Worm (Caenorhabditis elegans) whole organism, L4 larva: ENCODE results near the gene T06E4.21.
A peak's percentile ranks its signal among the peaks of the same experiment; 100 is the strongest.

Experiments
- F10B5.3 ChIP-seq: sonication (generic microtip); optimal IDR thresholded peaks from 2 replicates; lab custom pipeline; 2016; ENCODE audit warnings: mild to moderate bottlenecking, missing genetic modification characterization, missing compliant biosample characterization
- F49E8.2 ChIP-seq: sonication (generic microtip); optimal IDR thresholded peaks from 2 replicates; lab custom pipeline; 2016; ENCODE audit warnings: missing compliant biosample characterization, mild to moderate bottlenecking, missing genetic modification characterization, borderline replicate concordance
- R02D3.7 ChIP-seq: fragments of 150-350 bp; sonication (generic microtip); optimal IDR thresholded peaks from 3 replicates; lab custom pipeline; 2014; ENCODE audit warnings: missing biosample characterization, missing genetic modification characterization
- T20F7.1 ChIP-seq: fragments of 200-800 bp; sonication (Bioruptor generic); optimal IDR thresholded peaks from 2 replicates; lab custom pipeline; 2018; ENCODE audit warnings: mild to moderate bottlenecking, missing genetic modification characterization, missing compliant biosample characterization
- Y105C5A.15 ChIP-seq: fragments of 200-800 bp; sonication (Bioruptor generic); IDR thresholded peaks from 2 replicates; pipeline ENCODE4 v1.3.6; 2022; ENCODE audit warnings: missing genetic modification characterization, missing compliant biosample characterization
- Y5F2A.4 ChIP-seq: fragments of 200-800 bp; sonication (Bioruptor generic); optimal IDR thresholded peaks from 2 replicates; lab custom pipeline; 2018; ENCODE audit warnings: mild to moderate bottlenecking, missing genetic modification characterization, missing compliant biosample characterization
- Y75B8A.6 ChIP-seq: fragments of 200-800 bp; sonication (Bioruptor generic); IDR thresholded peaks from 2 replicates; pipeline ENCODE4 v1.3.6; 2022; ENCODE audit warnings: missing genetic modification reagents, missing genetic modification characterization, missing compliant biosample characterization
- ZK546.5 ChIP-seq, 2 experiments: sonication (generic microtip); optimal IDR thresholded peaks; 2 replicates each; lab custom pipeline; 2017; ENCODE audit warnings: missing biosample characterization in 2 of 2, missing genetic modification characterization in 2 of 2
- aha-1 ChIP-seq: fragments of 150-350 bp; peaks from one replicate; lab custom pipeline; 2014; ENCODE audit warnings: missing biosample characterization, missing genetic modification characterization
- ama-1 ChIP-seq: fragments of 150-350 bp; optimal IDR thresholded peaks from 2 replicates; lab custom pipeline; 2014; ENCODE audit warnings: inconsistent platforms, mixed read lengths
- arid-1 ChIP-seq: fragments of 200-800 bp; sonication (Bioruptor generic); conservative IDR thresholded peaks from 2 replicates; pipeline ENCODE4 v1.3.6; 2022; ENCODE audit warnings: missing genetic modification reagents, missing genetic modification characterization, missing compliant biosample characterization
- ceh-20 ChIP-seq: fragments of 200-800 bp; sonication (Bioruptor generic); IDR thresholded peaks from 2 replicates; pipeline ENCODE4 v1.3.6; 2022; ENCODE audit warnings: missing genetic modification reagents, missing genetic modification characterization, missing compliant biosample characterization
- ceh-28 ChIP-seq: fragments of 150-350 bp; optimal IDR thresholded peaks from 2 replicates; lab custom pipeline; 2014; ENCODE audit warnings: missing biosample characterization, missing genetic modification reagents, missing genetic modification characterization
- ceh-32 ChIP-seq: sonication (generic microtip); optimal IDR thresholded peaks from 2 replicates; lab custom pipeline; 2016; ENCODE audit warnings: mild to moderate bottlenecking, missing genetic modification characterization, missing compliant biosample characterization; ENCODE audit not compliant: poor library complexity
- ceh-44 ChIP-seq: fragments of 200-800 bp; sonication (Bioruptor generic); IDR thresholded peaks from 2 replicates; pipeline ENCODE4 v1.3.6; 2022; ENCODE audit warnings: missing genetic modification reagents, missing genetic modification characterization, missing compliant biosample characterization
- ceh-62 ChIP-seq: sonication (generic microtip); optimal IDR thresholded peaks from 2 replicates; lab custom pipeline; 2017; ENCODE audit warnings: missing biosample characterization, missing genetic modification characterization
- ceh-82 ChIP-seq: sonication (generic microtip); optimal IDR thresholded peaks from 2 replicates; lab custom pipeline; 2017; ENCODE audit warnings: missing biosample characterization, missing genetic modification characterization
- ctbp-1 ChIP-seq: fragments of 200-800 bp; sonication (Bioruptor generic); IDR thresholded peaks from 2 replicates; pipeline ENCODE4 v1.3.6; 2022; ENCODE audit warnings: missing genetic modification reagents, missing genetic modification characterization, missing compliant biosample characterization
- daf-16 ChIP-seq, 3 experiments: sonication (generic microtip); optimal IDR thresholded peaks; 2 replicates each; lab custom pipeline; 2016 to 2017; ENCODE audit warnings: missing genetic modification characterization in 3 of 3, missing genetic modification reagents in 3 of 3, mild to moderate bottlenecking in 2 of 3, missing compliant biosample characterization in 2 of 3, missing biosample characterization in 1 of 3, moderate library complexity in 1 of 3
- daf-8 ChIP-seq: fragments of 200-800 bp; sonication (Bioruptor generic); IDR thresholded peaks from 2 replicates; pipeline ENCODE4 v1.3.6; 2022; ENCODE audit warnings: missing genetic modification characterization, missing compliant biosample characterization
- dpl-1 ChIP-seq: fragments of 150-350 bp; optimal IDR thresholded peaks from 2 replicates; lab custom pipeline; 2014; ENCODE audit warnings: missing biosample characterization, missing genetic modification reagents, missing genetic modification characterization
- duxl-1 ChIP-seq: sonication (generic microtip); optimal IDR thresholded peaks from 2 replicates; lab custom pipeline; 2016; ENCODE audit warnings: mild to moderate bottlenecking, missing genetic modification characterization, moderate library complexity, missing compliant biosample characterization; ENCODE audit not compliant: poor library complexity
- dve-1 ChIP-seq: sonication (generic microtip); optimal IDR thresholded peaks from 2 replicates; lab custom pipeline; 2017; ENCODE audit warnings: antibody characterized with exemption, mild to moderate bottlenecking, missing genetic modification characterization, missing compliant biosample characterization; ENCODE audit not compliant: insufficient read depth
- egl-43 ChIP-seq: fragments of 200-800 bp; sonication (Bioruptor generic); IDR thresholded peaks from 2 replicates; pipeline ENCODE4 v1.3.6; 2022; ENCODE audit warnings: missing genetic modification reagents, missing genetic modification characterization, missing compliant biosample characterization
- fkh-10 ChIP-seq: fragments of 150-350 bp; optimal IDR thresholded peaks from 2 replicates; lab custom pipeline; 2014; ENCODE audit warnings: missing biosample characterization, missing genetic modification reagents, missing genetic modification characterization
- fos-1 ChIP-seq: fragments of 150-350 bp; optimal IDR thresholded peaks from 2 replicates; lab custom pipeline; 2014; ENCODE audit warnings: missing biosample characterization, missing genetic modification characterization
- hlh-11 ChIP-seq: fragments of 200-800 bp; sonication (Bioruptor generic); optimal IDR thresholded peaks from 2 replicates; lab custom pipeline; 2018; ENCODE audit warnings: mild to moderate bottlenecking, missing genetic modification characterization, missing compliant biosample characterization
- hmg-1.1 ChIP-seq: fragments of 200-800 bp; sonication (Bioruptor generic); IDR thresholded peaks from 2 replicates; pipeline ENCODE4 v1.3.6; 2022; ENCODE audit warnings: missing genetic modification reagents, missing genetic modification characterization, missing compliant biosample characterization
- lsy-2 ChIP-seq, 2 experiments: fragments of 150-350 bp in 1 of 2; sonication (generic microtip) in 1 of 2; optimal IDR thresholded peaks; 2 replicates each; lab custom pipeline; 2014 to 2017; ENCODE audit warnings: missing biosample characterization in 2 of 2, missing genetic modification characterization in 2 of 2
- madf-5 ChIP-seq, 2 experiments: fragments of 200-800 bp; sonication (Bioruptor generic); IDR thresholded peaks; 2 replicates each; pipeline ENCODE4 v1.3.6; 2022; ENCODE audit warnings: missing compliant biosample characterization in 2 of 2, missing genetic modification characterization in 2 of 2
- madf-9 ChIP-seq: fragments of 200-800 bp; sonication (Bioruptor generic); conservative IDR thresholded peaks from 2 replicates; pipeline ENCODE4 v1.3.6; 2022; ENCODE audit warnings: missing genetic modification reagents, missing genetic modification characterization, missing compliant biosample characterization
- mdl-1 ChIP-seq, 2 experiments: fragments of 150-350 bp in 1 of 2; sonication (generic microtip) in 1 of 2; optimal IDR thresholded peaks; 2 replicates each; lab custom pipeline; 2014 to 2017; ENCODE audit warnings: missing biosample characterization in 2 of 2, missing genetic modification characterization in 2 of 2
- mes-2 ChIP-seq: sonication (generic microtip); optimal IDR thresholded peaks from 2 replicates; lab custom pipeline; 2016; ENCODE audit warnings: missing genotype, mild to moderate bottlenecking, missing genetic modification characterization, missing compliant biosample characterization; ENCODE audit not compliant: poor library complexity, severe bottlenecking
- mxl-3 ChIP-seq: fragments of 200-800 bp; sonication (Bioruptor generic); optimal IDR thresholded peaks from 2 replicates; lab custom pipeline; 2018; ENCODE audit warnings: mild to moderate bottlenecking, missing genetic modification characterization, missing compliant biosample characterization
- nhr-28 ChIP-seq: fragments of 150-350 bp; optimal IDR thresholded peaks from 2 replicates; lab custom pipeline; 2014; ENCODE audit warnings: missing biosample characterization, missing genetic modification characterization
- nhr-48 ChIP-seq: sonication (generic microtip); optimal IDR thresholded peaks from 2 replicates; lab custom pipeline; 2016; ENCODE audit warnings: mild to moderate bottlenecking, missing genetic modification characterization, missing compliant biosample characterization
- nhr-6 ChIP-seq: fragments of 150-350 bp; optimal IDR thresholded peaks from 2 replicates; lab custom pipeline; 2014; ENCODE audit warnings: missing biosample characterization, missing genetic modification characterization
- nhr-77 ChIP-seq: fragments of 150-350 bp; optimal IDR thresholded peaks from 2 replicates; lab custom pipeline; 2014; ENCODE audit warnings: missing biosample characterization, missing genetic modification characterization
- rbr-2 ChIP-seq: sonication (generic microtip); optimal IDR thresholded peaks from 2 replicates; lab custom pipeline; 2016; ENCODE audit warnings: missing genotype, missing genetic modification characterization, missing compliant biosample characterization
- skn-1 ChIP-seq: fragments of 150-350 bp; optimal IDR thresholded peaks from 2 replicates; lab custom pipeline; 2014; ENCODE audit warnings: missing biosample characterization, missing genetic modification characterization
- snpc-1.2 ChIP-seq: fragments of 200-800 bp; sonication (Bioruptor generic); IDR thresholded peaks from 2 replicates; pipeline ENCODE4 v1.3.6; 2022; ENCODE audit warnings: missing genetic modification reagents, missing genetic modification characterization, missing compliant biosample characterization
- snpc-4 ChIP-seq: fragments of 150-350 bp; optimal IDR thresholded peaks from 2 replicates; lab custom pipeline; 2014; ENCODE audit warnings: missing biosample characterization, missing genetic modification characterization
- spr-1 ChIP-seq: sonication (generic microtip); optimal IDR thresholded peaks from 2 replicates; lab custom pipeline; 2016; ENCODE audit warnings: mild to moderate bottlenecking, missing genetic modification characterization, missing compliant biosample characterization
- tag-97 ChIP-seq: fragments of 200-800 bp; sonication (Bioruptor generic); IDR thresholded peaks from 2 replicates; pipeline ENCODE4 v1.3.6; 2022; ENCODE audit warnings: missing genetic modification characterization, missing compliant biosample characterization
- unc-130 ChIP-seq: sonication (generic microtip); optimal IDR thresholded peaks from 2 replicates; lab custom pipeline; 2016; ENCODE audit warnings: missing genetic modification reagents, missing genetic modification characterization, missing compliant biosample characterization
- zfp-2 ChIP-seq: sonication (generic microtip); optimal IDR thresholded peaks from 2 replicates; lab custom pipeline; 2016; ENCODE audit warnings: mild to moderate bottlenecking, missing genetic modification characterization, missing compliant biosample characterization
- ztf-7 ChIP-seq: fragments of 150-350 bp; optimal IDR thresholded peaks from 2 replicates; lab custom pipeline; 2014; ENCODE audit warnings: missing biosample characterization, missing genetic modification characterization

The T06E4.21 gene

ce11 chrV:9690099-9690572 lies 38.7 kb downstream of the T06E4.21 start, which contains the start of gene rbx-1:
rbx-1 (minus strand) TSS chrV:9690522.
- TF ChIP-seq egl-43 (GFP tag; lab: Robert Waterston, UW) (0 out of 2 replicates have a peak, but pooled peaks have one; percentile 39), ceh-44 (GFP tag; lab: Robert Waterston, UW) (no peak)

- peak; percentile 6 for TF ChIP-seq T20F7.1 (GFP tag; lab: Kevin White, UChicago)
- no peak for TF ChIP-seq zfp-2
- peak; percentile 37 for TF ChIP-seq dpl-1 (GFP tag; lab: Kevin White, UChicago)
- TF ChIP-seq Y5F2A.4 (GFP tag; lab: Kevin White, UChicago): no peak
- TF ChIP-seq rbr-2 (tag; lab: Kevin White, UChicago): no peak
- TF ChIP-seq mes-2 (tag; lab: Kevin White, UChicago): peak; percentile 71
- TF ChIP-seq daf-16 (GFP tag; optimal IDR thresholded peaks at IDR 0.05; lab: Kevin White, UChicago): no peak
- no peak for TF ChIP-seq daf-16 (tag; optimal IDR thresholded peaks at IDR 0.05; lab: Kevin White, UChicago)
- peak; percentile 97 for TF ChIP-seq aha-1 (tag; lab: Kevin White, UChicago)
- peak; percentile 56 for TF ChIP-seq nhr-6 (tag; lab: Kevin White, UChicago)
- peak; percentile 51; the same call in 1 of the 2 replicates for TF ChIP-seq arid-1
- TF ChIP-seq hmg-1.1 (GFP tag; lab: Robert Waterston, UW): 0 out of 2 replicates have a peak, but pooled peaks have one; percentile 36
- no peak for TF ChIP-seq ztf-7 (tag; lab: Kevin White, UChicago)
- peak; percentile 39 for TF ChIP-seq ama-1 (lab: Kevin White, UChicago)
- TF ChIP-seq mdl-1 (tag; optimal IDR thresholded peaks at IDR 0.05; lab: Kevin White, UChicago): peak in 1 of 2 experiments; percentile 20
- no peak for TF ChIP-seq snpc-1.2 (GFP tag; lab: Robert Waterston, UW)
- TF ChIP-seq duxl-1: peak; percentile 7
- TF ChIP-seq daf-8 (GFP tag; lab: Robert Waterston, UW): no peak
- TF ChIP-seq snpc-4 (tag; lab: Kevin White, UChicago): no peak
- TF ChIP-seq madf-9 (GFP tag; lab: Robert Waterston, UW): no peak
- TF ChIP-seq nhr-28 (tag; lab: Kevin White, UChicago): peak; percentile 63
- no peak for TF ChIP-seq skn-1 (tag; lab: Kevin White, UChicago)
- TF ChIP-seq dve-1: no peak
- peak in 1 of 2 experiments; percentile 93 for TF ChIP-seq lsy-2 (tag; optimal IDR thresholded peaks at IDR 0.05; lab: Kevin White, UChicago)
- TF ChIP-seq ZK546.5 (tag; optimal IDR thresholded peaks at IDR 0.05; lab: Kevin White, UChicago): no peak
- TF ChIP-seq ctbp-1 (GFP tag; lab: Robert Waterston, UW): no peak
Measured at ce11 chrV:9690728-9691127, 39.3 kb downstream of the T06E4.21 start.

ce11 chrV:9692109-9692581 lies 40.8 kb downstream of the T06E4.21 start, which contains the start of gene ztf-9:
ztf-9 (minus strand) TSS chrV:9692159.
- TF ChIP-seq F49E8.2 (tag; lab: Kevin White, UChicago) (no peak), F10B5.3 (no peak), mdl-1 (tag; optimal IDR thresholded peaks at IDR 0.05; lab: Kevin White, UChicago) (peak in 1 of 2 experiments; percentile 34), nhr-77 (peak; percentile 64), zfp-2 (no peak), egl-43 (GFP tag; lab: Robert Waterston, UW) (no peak), ceh-62 (tag; lab: Kevin White, UChicago) (no peak), hlh-11 (peak; percentile 77), tag-97 (no peak), ceh-82 (tag; lab: Kevin White, UChicago) (no peak), fkh-10 (GFP tag; lab: Kevin White, UChicago) (peak; percentile 13), ceh-28 (no peak), Y75B8A.6 (GFP tag; lab: Robert Waterston, UW) (no peak), spr-1 (tag; lab: Kevin White, UChicago) (no peak), unc-130 (GFP tag; lab: Kevin White, UChicago) (no peak), madf-5 (GFP tag; IDR thresholded peaks at IDR 0.05; lab: Robert Waterston, UW) (no peak), R02D3.7 (tag; lab: Kevin White, UChicago) (no peak), ztf-7 (tag; lab: Kevin White, UChicago) (no peak), madf-9 (GFP tag; lab: Robert Waterston, UW) (no peak), ceh-20 (GFP tag; lab: Robert Waterston, UW) (no peak), Y105C5A.15 (no peak), fos-1 (tag; lab: Kevin White, UChicago) (no peak), aha-1 (tag; lab: Kevin White, UChicago) (no peak), ceh-32 (no peak), mxl-3 (GFP tag; lab: Kevin White, UChicago) (no peak), nhr-48 (tag; lab: Kevin White, UChicago) (no peak)
